Fruit fly (Drosophila melanogaster) whole organism, embryonic: Measurements from ENCODE around the gene Kdm3.

Source experiments
- Atf-2 ChIP-seq: fragments of 200-800 bp; sonication (Bioruptor generic); optimal IDR thresholded peaks from 2 replicates; lab custom pipeline; 2016; ENCODE audit warnings: missing biosample characterization, missing genetic modification characterization
- CG10959 ChIP-seq: fragments of 200-800 bp; sonication (Bioruptor generic); IDR thresholded peaks from 2 replicates; pipeline ENCODE4 v1.3.6; 2022; ENCODE audit warnings: missing biosample characterization, missing genetic modification characterization
- CG11247 ChIP-seq: fragments of 200-800 bp; sonication (Bioruptor generic); IDR thresholded peaks from 2 replicates; pipeline ENCODE4 v1.3.6; 2022; ENCODE audit warnings: missing biosample characterization, missing genetic modification characterization
- CG11504 ChIP-seq: fragments of 200-800 bp; sonication (Bioruptor generic); optimal IDR thresholded peaks from 3 replicates; lab custom pipeline; 2019; ENCODE audit warnings: missing biosample characterization, mild to moderate bottlenecking, missing genetic modification characterization, moderate library complexity
- CG12071 ChIP-seq: fragments of 200-800 bp; sonication (Bioruptor generic); optimal IDR thresholded peaks from 3 replicates; lab custom pipeline; 2018; ENCODE audit warnings: missing biosample characterization, mild to moderate bottlenecking, missing genetic modification characterization
- CG12769 ChIP-seq: fragments of 200-800 bp; sonication (Bioruptor generic); optimal IDR thresholded peaks from 2 replicates; lab custom pipeline; 2019; ENCODE audit warnings: missing biosample characterization, mild to moderate bottlenecking, missing genetic modification characterization, moderate library complexity
- CG13424 ChIP-seq: fragments of 200-800 bp; sonication (Bioruptor generic); optimal IDR thresholded peaks from 2 replicates; lab custom pipeline; 2019; ENCODE audit warnings: missing biosample characterization, mild to moderate bottlenecking, missing genetic modification characterization, moderate library complexity
- CG13624 ChIP-seq: fragments of 200-800 bp; sonication (Bioruptor generic); optimal IDR thresholded peaks from 2 replicates; lab custom pipeline; 2016; ENCODE audit warnings: missing biosample characterization, missing genetic modification characterization
- CG13775 ChIP-seq: fragments of 200-800 bp; sonication (Bioruptor generic); optimal IDR thresholded peaks from 3 replicates; lab custom pipeline; 2017; ENCODE audit warnings: missing biosample characterization, mild to moderate bottlenecking, missing genetic modification characterization
- CG14014 ChIP-seq: fragments of 200-800 bp; sonication (Bioruptor generic); IDR thresholded peaks from 2 replicates; pipeline ENCODE4 v1.3.6; 2022; ENCODE audit warnings: missing biosample characterization, missing genetic modification characterization
- CG14441 ChIP-seq: fragments of 200-800 bp; sonication (Bioruptor generic); IDR thresholded peaks from 2 replicates; pipeline ENCODE4 v1.3.6; 2022; ENCODE audit warnings: missing biosample characterization, missing genetic modification characterization
- CG14667 ChIP-seq: fragments of 200-800 bp; sonication (Bioruptor generic); IDR thresholded peaks from 2 replicates; pipeline ENCODE4 v1.3.6; 2022; ENCODE audit warnings: missing biosample characterization, missing genetic modification characterization
- CG15073 ChIP-seq: fragments of 200-800 bp; sonication (Bioruptor generic); optimal IDR thresholded peaks from 2 replicates; lab custom pipeline; 2016; ENCODE audit warnings: missing biosample characterization, missing genetic modification characterization
- CG15479 ChIP-seq: fragments of 200-800 bp; sonication (Bioruptor generic); optimal IDR thresholded peaks from 3 replicates; lab custom pipeline; 2019; ENCODE audit warnings: missing biosample characterization, mild to moderate bottlenecking, missing genetic modification characterization, moderate library complexity
- CG16813 ChIP-seq: fragments of 200-800 bp; sonication (Bioruptor generic); IDR thresholded peaks from 3 replicates; pipeline ENCODE4 v1.3.6; 2022; ENCODE audit warnings: missing biosample characterization, missing genetic modification characterization; ENCODE audit not compliant: partially characterized antibody
- CG17361 ChIP-seq: fragments of 200-800 bp; sonication (Bioruptor generic); IDR thresholded peaks from 3 replicates; pipeline ENCODE4 v1.3.6; 2022; ENCODE audit warnings: missing biosample characterization, missing genetic modification characterization
- CG17829 ChIP-seq: fragments of 200-800 bp; optimal IDR thresholded peaks from 2 replicates; lab custom pipeline; 2019; ENCODE audit warnings: missing biosample characterization, mild to moderate bottlenecking, missing genetic modification characterization, moderate library complexity
- CG18262 ChIP-seq: fragments of 200-800 bp; optimal IDR thresholded peaks from 3 replicates; lab custom pipeline; 2019; ENCODE audit warnings: missing biosample characterization, mild to moderate bottlenecking, missing genetic modification characterization, moderate library complexity
- CG18619 ChIP-seq: fragments of 200-800 bp; sonication (Bioruptor generic); optimal IDR thresholded peaks from 3 replicates; lab custom pipeline; 2017; ENCODE audit warnings: missing biosample characterization, mild to moderate bottlenecking, missing genetic modification characterization
- CG2116 ChIP-seq: fragments of 200-800 bp; sonication (Bioruptor generic); optimal IDR thresholded peaks from 3 replicates; lab custom pipeline; 2018; ENCODE audit warnings: missing biosample characterization, mild to moderate bottlenecking, missing genetic modification characterization
- CG3838 ChIP-seq: fragments of 200-800 bp; sonication (Bioruptor generic); optimal IDR thresholded peaks from 3 replicates; lab custom pipeline; 2016; ENCODE audit warnings: missing biosample characterization, missing genetic modification characterization
- CG8089 ChIP-seq: fragments of 200-800 bp; sonication (Bioruptor generic); optimal IDR thresholded peaks from 3 replicates; lab custom pipeline; 2016; ENCODE audit warnings: missing biosample characterization, missing genetic modification characterization
- CG8924 ChIP-seq: fragments of 200-800 bp; optimal IDR thresholded peaks from 3 replicates; lab custom pipeline; 2019; ENCODE audit warnings: missing biosample characterization, mild to moderate bottlenecking, missing genetic modification characterization, moderate library complexity
- CG9437 ChIP-seq: fragments of 200-800 bp; sonication (Bioruptor generic); optimal IDR thresholded peaks from 2 replicates; lab custom pipeline; 2018; ENCODE audit warnings: missing biosample characterization, mild to moderate bottlenecking, missing genetic modification characterization
- CG9609 ChIP-seq: fragments of 200-800 bp; sonication (Bioruptor generic); optimal IDR thresholded peaks from 3 replicates; lab custom pipeline; 2016; ENCODE audit warnings: missing biosample characterization, missing genetic modification characterization
- CG9876 ChIP-seq: fragments of 200-800 bp; sonication (Bioruptor generic); optimal IDR thresholded peaks from 2 replicates; lab custom pipeline; 2016; ENCODE audit warnings: missing biosample characterization, missing genetic modification characterization
- Doc2 ChIP-seq: fragments of 200-800 bp; sonication (Bioruptor generic); IDR thresholded peaks from 2 replicates; pipeline ENCODE4 v1.3.6; 2022; ENCODE audit warnings: missing biosample characterization, missing genetic modification characterization
- Elba2 ChIP-seq: fragments of 200-800 bp; sonication (Bioruptor generic); optimal IDR thresholded peaks from 3 replicates; lab custom pipeline; 2016; ENCODE audit warnings: missing biosample characterization, missing genetic modification characterization
- Fer1 ChIP-seq: fragments of 200-800 bp; sonication (Bioruptor generic); optimal IDR thresholded peaks from 2 replicates; lab custom pipeline; 2017; ENCODE audit warnings: missing biosample characterization, mild to moderate bottlenecking, missing genetic modification characterization
- HmgD ChIP-seq: fragments of 200-800 bp; sonication (Bioruptor generic); optimal IDR thresholded peaks from 3 replicates; lab custom pipeline; 2016; ENCODE audit warnings: missing biosample characterization, missing genetic modification characterization
- Meics ChIP-seq: fragments of 200-800 bp; sonication (Bioruptor generic); optimal IDR thresholded peaks from 2 replicates; lab custom pipeline; 2017; ENCODE audit warnings: missing biosample characterization, mild to moderate bottlenecking, missing genetic modification characterization
- Sry-δ ChIP-seq: fragments of 200-800 bp; sonication (Bioruptor generic); optimal IDR thresholded peaks from 2 replicates; lab custom pipeline; 2016; ENCODE audit warnings: missing biosample characterization, missing genetic modification characterization
- Stat92E ChIP-seq, 3 experiments: fragments of >200 bp in 2 of 3; fragments of 200-800 bp in 1 of 3; sonication (Bioruptor generic) in 1 of 3; optimal IDR thresholded peaks; 2 replicates each; lab custom pipeline; 2017 to 2019; ENCODE audit warnings: missing biosample characterization in 3 of 3, missing genetic modification characterization in 3 of 3, mild to moderate bottlenecking in 1 of 3, moderate library complexity in 1 of 3
- ap ChIP-seq: fragments of 200-800 bp; sonication (Bioruptor generic); IDR thresholded peaks from 2 replicates; pipeline ENCODE4 v1.3.6; 2022; ENCODE audit warnings: missing biosample characterization, missing genetic modification characterization
- cad ChIP-seq: fragments of >200 bp; optimal IDR thresholded peaks from 2 replicates; lab custom pipeline; 2017; ENCODE audit warnings: missing biosample characterization, missing genetic modification characterization
- caup ChIP-seq: fragments of 200-800 bp; sonication (Bioruptor generic); optimal IDR thresholded peaks from 3 replicates; lab custom pipeline; 2017; ENCODE audit warnings: missing biosample characterization, mild to moderate bottlenecking, missing genetic modification characterization, moderate library complexity; ENCODE audit not compliant: severe bottlenecking
- disco-r ChIP-seq: fragments of 200-800 bp; sonication (Bioruptor generic); optimal IDR thresholded peaks from 2 replicates; lab custom pipeline; 2016; ENCODE audit warnings: missing biosample characterization, missing genetic modification characterization
- gcm2 ChIP-seq: fragments of 200-800 bp; sonication (Bioruptor generic); optimal IDR thresholded peaks from 2 replicates; lab custom pipeline; 2016; ENCODE audit warnings: missing biosample characterization, missing genetic modification characterization
- grau ChIP-seq: fragments of 200-800 bp; optimal IDR thresholded peaks from 3 replicates; lab custom pipeline; 2019; ENCODE audit warnings: missing biosample characterization, mild to moderate bottlenecking, missing genetic modification characterization, moderate library complexity
- h ChIP-seq: fragments of >200 bp; optimal IDR thresholded peaks from 2 replicates; lab custom pipeline; 2017
- knrl ChIP-seq: fragments of 200-800 bp; sonication (Bioruptor generic); IDR thresholded peaks from 3 replicates; pipeline ENCODE4 v1.3.6; 2022; ENCODE audit warnings: missing biosample characterization, missing genetic modification characterization; ENCODE audit not compliant: partially characterized antibody
- nmo ChIP-seq: fragments of 200-800 bp; sonication (Bioruptor generic); optimal IDR thresholded peaks from 2 replicates; lab custom pipeline; 2018; ENCODE audit warnings: missing biosample characterization, mild to moderate bottlenecking, missing genetic modification characterization, moderate library complexity
- org-1 ChIP-seq: fragments of 200-800 bp; sonication (Bioruptor generic); optimal IDR thresholded peaks from 2 replicates; lab custom pipeline; 2017; ENCODE audit warnings: missing biosample characterization, missing genetic modification characterization
- pros ChIP-seq: fragments of 200-800 bp; sonication (Bioruptor generic); optimal IDR thresholded peaks from 3 replicates; lab custom pipeline; 2019; ENCODE audit warnings: missing biosample characterization, mild to moderate bottlenecking, missing genetic modification characterization, moderate library complexity
- pum ChIP-seq: fragments of 200-800 bp; sonication (Bioruptor generic); optimal IDR thresholded peaks from 2 replicates; lab custom pipeline; 2016; ENCODE audit warnings: missing biosample characterization, missing genetic modification characterization
- sens ChIP-seq: fragments of 200-800 bp; sonication (Bioruptor generic); peaks from one replicate; lab custom pipeline; 2016; ENCODE audit warnings: missing biosample characterization, missing genetic modification characterization
- slou ChIP-seq: fragments of 200-800 bp; sonication (Bioruptor generic); optimal IDR thresholded peaks from 3 replicates; lab custom pipeline; 2016; ENCODE audit warnings: missing biosample characterization, missing genetic modification characterization
- stc ChIP-seq: fragments of 200-800 bp; sonication (Bioruptor generic); IDR thresholded peaks from 2 replicates; pipeline ENCODE4 v1.3.6; 2022; ENCODE audit warnings: missing biosample characterization, missing genetic modification characterization
- toy ChIP-seq: fragments of 200-800 bp; sonication (Bioruptor generic); IDR thresholded peaks from 2 replicates; pipeline ENCODE4 v1.3.6; 2022; ENCODE audit warnings: missing biosample characterization, missing genetic modification characterization
- tup ChIP-seq: fragments of 200-800 bp; sonication (Bioruptor generic); optimal IDR thresholded peaks from 2 replicates; lab custom pipeline; 2016; ENCODE audit warnings: missing biosample characterization, mild to moderate bottlenecking, missing genetic modification characterization, moderate library complexity
- twi ChIP-seq: fragments of 200-800 bp; optimal IDR thresholded peaks from 2 replicates; lab custom pipeline; 2019; ENCODE audit warnings: missing biosample characterization, mild to moderate bottlenecking, missing genetic modification characterization, moderate library complexity

Gene Kdm3

dm6 chr3R:9551013-9551658, 35.3 kb downstream of the Kdm3 start (continued):
- TF ChIP-seq disco-r (peak; percentile 32), caup (peak; percentile 87), toy (no peak), CG13424 (tag; lab: Kevin White, UChicago) (no peak), CG18619 (GFP tag; lab: Kevin White, UChicago) (peak; percentile 5), h (lab: Kevin White, UChicago) (no peak), Meics (GFP tag; lab: Kevin White, UChicago) (peak; percentile 64), sens (peak; percentile 85), CG8089 (GFP tag; lab: Kevin White, UChicago) (peak; percentile 32), HmgD (GFP tag; lab: Kevin White, UChicago) (peak; percentile 83), gcm2 (no peak), org-1 (GFP tag; lab: Kevin White, UChicago) (peak; percentile 25), CG14441 (no peak), Stat92E (GFP tag; optimal IDR thresholded peaks at IDR 0.05; lab: Kevin White, UChicago) (no peak), CG14014 (GFP tag; lab: Robert Waterston, UW) (no peak), twi (tag; lab: Kevin White, UChicago) (no peak), stc (GFP tag; lab: Robert Waterston, UW) (no peak), CG12071 (peak; percentile 84), CG14667 (GFP tag; lab: Robert Waterston, UW) (no peak), CG18262 (tag; lab: Kevin White, UChicago) (no peak), CG12769 (peak; percentile 80), CG15479 (GFP tag; lab: Kevin White, UChicago) (no peak), CG9876 (GFP tag; lab: Kevin White, UChicago) (no peak), knrl (GFP tag; lab: Robert Waterston, UW) (no peak), cad (GFP tag; lab: Kevin White, UChicago) (no peak), tup (GFP tag; lab: Kevin White, UChicago) (no peak), CG13624 (peak; percentile 74), Doc2 (GFP tag; lab: Robert Waterston, UW) (no peak), CG3838 (GFP tag; lab: Kevin White, UChicago) (no peak), ap (GFP tag; lab: Robert Waterston, UW) (no peak), CG9609 (no peak), CG17829 (no peak), CG16813 (GFP tag; lab: Robert Waterston, UW) (no peak), CG9437 (peak; percentile 23), CG17361 (no peak), CG8924 (tag; lab: Kevin White, UChicago) (peak; percentile 53), CG11247 (no peak), Elba2 (GFP tag; lab: Kevin White, UChicago) (no peak), nmo (GFP tag; lab: Kevin White, UChicago) (no peak), CG15073 (GFP tag; lab: Kevin White, UChicago) (no peak), slou (GFP tag; lab: Kevin White, UChicago) (no peak), CG11504 (tag; lab: Kevin White, UChicago) (no peak), Sry-δ (GFP tag; lab: Kevin White, UChicago) (peak; percentile 27), CG2116 (GFP tag; lab: Kevin White, UChicago) (no peak), Fer1 (GFP tag; lab: Kevin White, UChicago) (peak; percentile 82), CG13775 (GFP tag; lab: Kevin White, UChicago) (no peak), pum (GFP tag; lab: Kevin White, UChicago) (no peak), grau (tag; lab: Kevin White, UChicago) (no peak), Atf-2 (GFP tag; lab: Kevin White, UChicago) (no peak), CG10959 (GFP tag; lab: Robert Waterston, UW) (no peak), pros (GFP tag; lab: Kevin White, UChicago) (peak; percentile 45)
